Fruit fly (Drosophila melanogaster) Kc167 (cell line): Measurements from ENCODE around the gene Rel.

Experiments used
- Myc ChIP-seq: fragments of >200 bp; optimal IDR thresholded peaks from 2 replicates; lab custom pipeline; 2017; ENCODE audit warnings: missing external identifiers
- Sin3A ChIP-seq: fragments of >200 bp; optimal IDR thresholded peaks from 2 replicates; lab custom pipeline; 2018; ENCODE audit warnings: missing external identifiers
- h ChIP-seq: fragments of >200 bp; optimal IDR thresholded peaks from 3 replicates; lab custom pipeline; 2018; ENCODE audit warnings: missing external identifiers
- insv ChIP-seq: fragments of >200 bp; optimal IDR thresholded peaks from 3 replicates; lab custom pipeline; 2018; ENCODE audit warnings: missing external identifiers
- psq ChIP-seq: fragments of >200 bp; optimal IDR thresholded peaks from 2 replicates; lab custom pipeline; 2017; ENCODE audit warnings: missing external identifiers

dm6 chr3R:9008202-9008601, 39.6 kb downstream of the Rel start, which contains the start of gene CG11983:
- TF ChIP-seq insv (no peak), psq (lab: Kevin White, UChicago) (no peak), h (lab: Kevin White, UChicago) (no peak), Myc (lab: Kevin White, UChicago) (no peak), Sin3A (no peak)
